Worm (Caenorhabditis elegans) whole organism, L2 larva: ENCODE measurements around the gene mec-9.

Experiments
- C34F6.9 ChIP-seq: fragments of 150-350 bp; optimal IDR thresholded peaks from 2 replicates; lab custom pipeline; 2014; ENCODE audit warnings: missing biosample characterization, missing genetic modification characterization
- ama-1 ChIP-seq: fragments of 150-350 bp; optimal IDR thresholded peaks from 2 replicates; lab custom pipeline; 2018; ENCODE audit warnings: inconsistent platforms
- elt-3 ChIP-seq: sonication (generic microtip); optimal IDR thresholded peaks from 2 replicates; lab custom pipeline; 2017; ENCODE audit warnings: missing biosample characterization, missing genetic modification characterization
- lin-39 ChIP-seq: fragments of 150-350 bp; optimal IDR thresholded peaks from 2 replicates; lab custom pipeline; 2014; ENCODE audit warnings: missing biosample characterization, missing genetic modification reagents, missing genetic modification characterization
- mdl-1 ChIP-seq, 2 experiments: fragments of 150-350 bp in 1 of 2; sonication (generic microtip) in 1 of 2; optimal IDR thresholded peaks; 2 replicates each; lab custom pipeline; 2017; ENCODE audit warnings: missing biosample characterization in 2 of 2, missing genetic modification characterization in 2 of 2
- nhr-11 ChIP-seq: fragments of 150-350 bp; optimal IDR thresholded peaks from 2 replicates; lab custom pipeline; 2014; ENCODE audit warnings: missing biosample characterization, missing genetic modification characterization
- unc-55 ChIP-seq: fragments of 150-350 bp; sonication (generic microtip); optimal IDR thresholded peaks from 3 replicates; lab custom pipeline; 2014; ENCODE audit warnings: missing biosample characterization, missing genetic modification reagents, missing genetic modification characterization
- zag-1 ChIP-seq: fragments of 150-350 bp; optimal IDR thresholded peaks from 2 replicates; lab custom pipeline; 2014; ENCODE audit warnings: missing biosample characterization, missing genetic modification characterization

ce11 chrV:9899278-9899677 is 15.6 kb downstream of the mec-9 start, which contains the start of gene egl-47:
- TF ChIP-seq unc-55 (GFP tag; lab: Kevin White, UChicago) (no peak), nhr-11 (tag; lab: Kevin White, UChicago) (no peak), zag-1 (tag; lab: Kevin White, UChicago) (no peak), mdl-1 (tag; optimal IDR thresholded peaks at IDR 0.05; lab: Kevin White, UChicago) (no peak), elt-3 (tag; lab: Kevin White, UChicago) (no peak), ama-1 (no peak), lin-39 (tag; lab: Kevin White, UChicago) (no peak), C34F6.9 (tag; lab: Kevin White, UChicago) (no peak)
